Worm (Caenorhabditis elegans): ENCODE data around the gene fat-1.

- no peak for TF ChIP-seq flt-1 (GFP tag; IDR thresholded peaks at IDR 0.05)
- no peak for TF ChIP-seq cog-1 (tag; optimal IDR thresholded peaks at IDR 0.05)
- TF ChIP-seq ztf-29 (GFP tag; IDR thresholded peaks at IDR 0.05) = no peak
- TF ChIP-seq ref-1 (GFP tag; conservative IDR thresholded peaks at IDR 0.05) = no peak
- no peak for TF ChIP-seq klf-2 (GFP tag; conservative IDR thresholded peaks at IDR 0.05)
These were observed 12.6 kb downstream of the fat-1 start, which contains the start of gene far-6 for ce11 chrIV:13328059-13328458.

All from whole organism, midembryonic.